Worm (Caenorhabditis elegans): ENCODE data around the gene ssp-32.

DNA sequence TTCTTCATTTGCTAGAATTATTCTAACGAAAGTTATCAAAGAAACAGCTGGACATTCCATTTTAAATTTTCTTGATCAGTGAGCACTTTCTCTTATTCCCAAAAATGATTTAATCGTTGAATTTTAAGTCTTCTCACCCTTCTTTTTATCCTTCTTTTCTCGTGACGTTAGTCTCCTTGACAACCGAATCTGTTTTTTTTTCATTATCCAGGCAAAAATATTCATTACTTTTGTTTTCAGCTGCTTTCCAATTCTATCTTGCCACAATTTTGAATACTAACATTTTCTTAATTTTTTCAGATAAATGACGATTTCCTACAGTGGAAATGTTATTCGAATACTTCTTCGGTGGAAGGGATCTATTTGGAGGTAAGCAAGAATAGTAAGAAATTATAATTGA, 8.4 kb downstream of the ssp-32 start, which contains the start of gene best-13:
- TF ChIP-seq hlh-1 (tag; optimal IDR thresholded peaks at IDR 0.05) (no peak), ceh-39 (tag; optimal IDR thresholded peaks at IDR 0.05) (no peak), snpc-4 (tag; optimal IDR thresholded peaks at IDR 0.05) (no peak), zip-8 (tag; optimal IDR thresholded peaks at IDR 0.05) (no peak), elt-1 (tag; optimal IDR thresholded peaks at IDR 0.05; ENCODE audit: borderline replicate concordance, insufficient read depth) (no peak), lsy-2 (tag; optimal IDR thresholded peaks at IDR 0.05) (no peak), elt-3 (tag; optimal IDR thresholded peaks at IDR 0.05) (no peak), unc-62 (GFP tag; optimal IDR thresholded peaks at IDR 0.05) (no peak), lin-13 (tag; optimal IDR thresholded peaks at IDR 0.05) (no peak), ztf-11 (tag; optimal IDR thresholded peaks at IDR 0.05) (no peak)
